Worm (Caenorhabditis elegans) whole organism, mixed stage, embryonic: ENCODE data around the gene T10C6.7.

Experiments used
- ces-1 ChIP-seq: fragments of 150-350 bp; optimal IDR thresholded peaks from 2 replicates; lab custom pipeline; 2014; ENCODE audit warnings: missing biosample characterization, missing genetic modification reagents, missing genetic modification characterization
- drap-1 ChIP-seq: fragments of 200-800 bp; sonication (Bioruptor generic); optimal IDR thresholded peaks from 3 replicates; lab custom pipeline; 2018; ENCODE audit warnings: mild to moderate bottlenecking, missing genetic modification characterization, missing compliant biosample characterization
- mep-1 ChIP-seq: fragments of 150-350 bp; optimal IDR thresholded peaks from 2 replicates; lab custom pipeline; 2017; ENCODE audit warnings: missing biosample characterization, missing genetic modification reagents, missing genetic modification characterization, inconsistent platforms
- nhr-237 ChIP-seq: fragments of 150-350 bp; optimal IDR thresholded peaks from 2 replicates; lab custom pipeline; 2014; ENCODE audit warnings: missing biosample characterization, missing genetic modification characterization
- nhr-28 ChIP-seq: fragments of 150-350 bp; optimal IDR thresholded peaks from 2 replicates; lab custom pipeline; 2014; ENCODE audit warnings: missing biosample characterization, missing genetic modification characterization
- nhr-76 ChIP-seq: sonication (generic microtip); optimal IDR thresholded peaks from 2 replicates; lab custom pipeline; 2017; ENCODE audit warnings: missing biosample characterization, missing genetic modification characterization
- pha-4 ChIP-seq: fragments of 150-350 bp; optimal IDR thresholded peaks from 2 replicates; lab custom pipeline; 2018; ENCODE audit warnings: missing biosample characterization, missing genetic modification reagents, missing genetic modification characterization
- snpc-4 ChIP-seq: fragments of 150-350 bp; optimal IDR thresholded peaks from 2 replicates; lab custom pipeline; 2014; ENCODE audit warnings: missing biosample characterization, missing genetic modification characterization
- unc-62 ChIP-seq: fragments of 150-350 bp; optimal IDR thresholded peaks from 2 replicates; lab custom pipeline; 2014; ENCODE audit warnings: missing biosample characterization, missing genetic modification reagents, missing genetic modification characterization
- ztf-11 ChIP-seq: fragments of 150-350 bp; optimal IDR thresholded peaks from 2 replicates; lab custom pipeline; 2014; ENCODE audit warnings: missing biosample characterization, missing genetic modification characterization

- TF ChIP-seq mep-1 (tag; lab: Kevin White, UChicago): no peak
- no peak for TF ChIP-seq nhr-28 (tag; lab: Kevin White, UChicago)
- TF ChIP-seq snpc-4 (tag; lab: Kevin White, UChicago): no peak
- no peak for TF ChIP-seq ces-1 (GFP tag; lab: Kevin White, UChicago)
- TF ChIP-seq nhr-237 (tag; lab: Kevin White, UChicago): no peak
- no peak for TF ChIP-seq nhr-76 (tag; lab: Kevin White, UChicago)
- TF ChIP-seq ztf-11 (tag; lab: Kevin White, UChicago): no peak
- no peak for TF ChIP-seq drap-1 (GFP tag; lab: Kevin White, UChicago)
- no peak for TF ChIP-seq pha-4
- no peak for TF ChIP-seq unc-62 (GFP tag; lab: Kevin White, UChicago)
Observed at ce11 chrV:16047508-16047907, 16.0 kb upstream of the T10C6.7 start, which contains the start of gene str-198.
